Worm (Caenorhabditis elegans) whole organism, L1 larva: ENCODE data around the gene C23G10.5.

Source experiments
- F16B12.6 ChIP-seq: fragments of 150-350 bp; optimal IDR thresholded peaks from 2 replicates; lab custom pipeline; 2014; ENCODE audit warnings: missing biosample characterization, missing genetic modification characterization
- alr-1 ChIP-seq: fragments of 200-800 bp; sonication (Bioruptor generic); optimal IDR thresholded peaks from 2 replicates; lab custom pipeline; 2018; ENCODE audit warnings: borderline replicate concordance, mild to moderate bottlenecking, missing genetic modification characterization, missing compliant biosample characterization
- ama-1 ChIP-seq: fragments of 150-350 bp; optimal IDR thresholded peaks from 2 replicates; lab custom pipeline; 2014
- blmp-1 ChIP-seq: fragments of 150-350 bp; optimal IDR thresholded peaks from 2 replicates; lab custom pipeline; 2014; ENCODE audit warnings: missing biosample characterization, missing genetic modification characterization
- ceh-88 ChIP-seq: fragments of 200-800 bp; sonication (Bioruptor generic); IDR thresholded peaks from 2 replicates; pipeline ENCODE4 v1.3.6; 2022; ENCODE audit warnings: missing genetic modification characterization, missing compliant biosample characterization
- ceh-90 ChIP-seq: sonication (generic microtip); optimal IDR thresholded peaks from 2 replicates; lab custom pipeline; 2016; ENCODE audit warnings: missing genetic modification characterization, missing compliant biosample characterization
- dpl-1 ChIP-seq, 3 experiments: fragments of 150-350 bp in 2 of 3; sonication (generic microtip) in 1 of 3; optimal IDR thresholded peaks; 2 replicates each; lab custom pipeline; 2014 to 2017; ENCODE audit warnings: missing biosample characterization in 3 of 3, missing genetic modification characterization in 3 of 3, missing genetic modification reagents in 3 of 3
- dsc-1 ChIP-seq: sonication (generic microtip); optimal IDR thresholded peaks from 2 replicates; lab custom pipeline; 2016; ENCODE audit warnings: mild to moderate bottlenecking, missing genetic modification characterization, missing compliant biosample characterization
- efl-1 ChIP-seq, 4 experiments: fragments of 150-350 bp; optimal IDR thresholded peaks in 3 of 4; peaks in 1 of 4; 1 replicate in 1 of 4; 2 replicates in 3 of 4; lab custom pipeline; 2014; ENCODE audit warnings: missing biosample characterization in 2 of 4, missing genetic modification characterization in 2 of 4, missing genetic modification reagents in 2 of 4
- egl-13 ChIP-seq: sonication (generic microtip); optimal IDR thresholded peaks from 2 replicates; lab custom pipeline; 2016; ENCODE audit warnings: missing genotype, missing genetic modification reagents, missing genetic modification characterization, missing compliant biosample characterization
- elt-2 ChIP-seq: sonication (generic microtip); optimal IDR thresholded peaks from 2 replicates; lab custom pipeline; 2016; ENCODE audit warnings: missing genetic modification characterization, mild to moderate bottlenecking, inconsistent platforms, missing compliant biosample characterization, missing genetic modification reagents
- elt-3 ChIP-seq, 6 experiments: fragments of 150-350 bp in 1 of 6; sonication (generic microtip); optimal IDR thresholded peaks; 2 replicates each; lab custom pipeline; 2017 to 2018; ENCODE audit warnings: missing biosample characterization in 6 of 6, missing genetic modification characterization in 6 of 6, inconsistent platforms in 1 of 6
- fkh-10 ChIP-seq: sonication (generic microtip); optimal IDR thresholded peaks from 2 replicates; lab custom pipeline; 2017; ENCODE audit warnings: missing biosample characterization, missing genetic modification reagents, missing genetic modification characterization
- fkh-4 ChIP-seq: sonication (generic microtip); optimal IDR thresholded peaks from 2 replicates; lab custom pipeline; 2016; ENCODE audit warnings: missing compliant biosample characterization, missing genetic modification characterization, borderline replicate concordance
- fkh-8 ChIP-seq: sonication (generic microtip); optimal IDR thresholded peaks from 2 replicates; lab custom pipeline; 2016; ENCODE audit warnings: mild to moderate bottlenecking, missing genetic modification characterization, missing compliant biosample characterization
- grh-1 ChIP-seq: fragments of 200-800 bp; sonication (Bioruptor generic); IDR thresholded peaks from 2 replicates; pipeline ENCODE4 v1.3.6; 2022; ENCODE audit warnings: missing genetic modification reagents, missing genetic modification characterization, missing compliant biosample characterization
- lin-14 ChIP-seq: fragments of 200-800 bp; sonication (Bioruptor generic); optimal IDR thresholded peaks from 2 replicates; lab custom pipeline; 2018; ENCODE audit warnings: mild to moderate bottlenecking, missing genetic modification characterization, moderate library complexity, missing compliant biosample characterization
- lin-35 ChIP-seq, 2 experiments: fragments of 150-350 bp; optimal IDR thresholded peaks; 2 replicates each; lab custom pipeline; 2014; ENCODE audit warnings: missing biosample characterization in 2 of 2, missing genetic modification characterization in 2 of 2, missing genetic modification reagents in 2 of 2
- lsy-2 ChIP-seq, 2 experiments: fragments of 150-350 bp; optimal IDR thresholded peaks; 2 replicates each; lab custom pipeline; 2014; ENCODE audit warnings: missing biosample characterization in 2 of 2, missing genetic modification characterization in 2 of 2
- mab-9 ChIP-seq: fragments of 200-800 bp; sonication (Bioruptor generic); IDR thresholded peaks from 2 replicates; pipeline ENCODE4 v1.3.6; 2022; ENCODE audit warnings: missing genetic modification reagents, missing genetic modification characterization, missing compliant biosample characterization
- mef-2 ChIP-seq: fragments of 150-350 bp; optimal IDR thresholded peaks from 2 replicates; lab custom pipeline; 2014; ENCODE audit warnings: missing biosample characterization, missing genetic modification characterization
- mep-1 ChIP-seq: fragments of 150-350 bp; optimal IDR thresholded peaks from 2 replicates; lab custom pipeline; 2014; ENCODE audit warnings: missing biosample characterization, missing genetic modification characterization
- nhr-11 ChIP-seq: fragments of 150-350 bp; optimal IDR thresholded peaks from 2 replicates; lab custom pipeline; 2014; ENCODE audit warnings: missing biosample characterization, missing genetic modification characterization
- nhr-19 ChIP-seq: fragments of 200-800 bp; sonication (Bioruptor generic); conservative IDR thresholded peaks from 2 replicates; pipeline ENCODE4 v1.3.6; 2022; ENCODE audit warnings: missing genetic modification characterization, missing compliant biosample characterization
- nhr-237 ChIP-seq: fragments of 150-350 bp; optimal IDR thresholded peaks from 2 replicates; lab custom pipeline; 2014; ENCODE audit warnings: missing biosample characterization, missing genetic modification characterization
- nhr-47 ChIP-seq: sonication (generic microtip); optimal IDR thresholded peaks from 2 replicates; lab custom pipeline; 2016; ENCODE audit warnings: mild to moderate bottlenecking, missing genetic modification characterization, moderate library complexity, missing compliant biosample characterization
- nhr-71 ChIP-seq: sonication (generic microtip); optimal IDR thresholded peaks from 2 replicates; lab custom pipeline; 2016; ENCODE audit warnings: mild to moderate bottlenecking, missing genetic modification characterization, moderate library complexity, missing compliant biosample characterization
- nhr-76 ChIP-seq: sonication (generic microtip); optimal IDR thresholded peaks from 2 replicates; lab custom pipeline; 2017; ENCODE audit warnings: missing biosample characterization, missing genetic modification characterization
- nhr-77 ChIP-seq: fragments of 150-350 bp; optimal IDR thresholded peaks from 2 replicates; lab custom pipeline; 2014; ENCODE audit warnings: missing biosample characterization, missing genetic modification characterization
- nhr-84 ChIP-seq: sonication (generic microtip); optimal IDR thresholded peaks from 2 replicates; lab custom pipeline; 2017; ENCODE audit warnings: missing biosample characterization, missing genetic modification characterization
- nhr-90 ChIP-seq: sonication (generic microtip); optimal IDR thresholded peaks from 2 replicates; lab custom pipeline; 2016; ENCODE audit warnings: mild to moderate bottlenecking, missing genetic modification characterization, missing compliant biosample characterization; ENCODE audit not compliant: poor library complexity
- rnt-1 ChIP-seq: sonication (generic microtip); optimal IDR thresholded peaks from 2 replicates; lab custom pipeline; 2016; ENCODE audit warnings: mild to moderate bottlenecking, missing genetic modification characterization, moderate library complexity, missing compliant biosample characterization
- skn-1 ChIP-seq: fragments of 150-350 bp; optimal IDR thresholded peaks from 2 replicates; lab custom pipeline; 2014; ENCODE audit warnings: missing biosample characterization, missing genetic modification characterization
- snpc-4 ChIP-seq: fragments of 150-350 bp; optimal IDR thresholded peaks from 2 replicates; lab custom pipeline; 2014; ENCODE audit warnings: missing biosample characterization, missing genetic modification characterization
- snu-23 ChIP-seq: sonication (generic microtip); optimal IDR thresholded peaks from 2 replicates; lab custom pipeline; 2016; ENCODE audit warnings: missing genetic modification characterization, missing compliant biosample characterization
- swsn-7 ChIP-seq: sonication (generic microtip); optimal IDR thresholded peaks from 2 replicates; lab custom pipeline; 2016; ENCODE audit warnings: missing genetic modification characterization, missing compliant biosample characterization
- tbx-2 ChIP-seq: sonication (generic microtip); optimal IDR thresholded peaks from 2 replicates; lab custom pipeline; 2016; ENCODE audit warnings: missing genetic modification characterization, missing compliant biosample characterization
- tlp-1 ChIP-seq: fragments of 150-350 bp; optimal IDR thresholded peaks from 2 replicates; lab custom pipeline; 2014; ENCODE audit warnings: missing biosample characterization, missing genetic modification characterization
- unc-130 ChIP-seq: fragments of 150-350 bp; optimal IDR thresholded peaks from 2 replicates; lab custom pipeline; 2017; ENCODE audit warnings: missing biosample characterization, missing genetic modification characterization, inconsistent platforms
- unc-30 ChIP-seq: sonication (generic microtip); optimal IDR thresholded peaks from 2 replicates; lab custom pipeline; 2017; ENCODE audit warnings: missing biosample characterization, missing genetic modification characterization
- unc-62 ChIP-seq: fragments of 150-350 bp; optimal IDR thresholded peaks from 2 replicates; lab custom pipeline; 2014; ENCODE audit warnings: missing biosample characterization, missing genetic modification reagents, missing genetic modification characterization
- unc-98 ChIP-seq: fragments of 200-800 bp; sonication (Bioruptor generic); IDR thresholded peaks from 2 replicates; pipeline ENCODE4 v1.3.6; 2022; ENCODE audit warnings: missing genetic modification characterization, missing compliant biosample characterization
- ztf-4 ChIP-seq: fragments of 150-350 bp; optimal IDR thresholded peaks from 2 replicates; lab custom pipeline; 2014; ENCODE audit warnings: missing biosample characterization, missing genetic modification characterization

C23G10.5 gene

ce11 chrIII:6158642-6159475 lies 32.1 kb upstream of the C23G10.5 start, which contains the start of gene nfm-1 (continued):
- TF ChIP-seq dsc-1, result peak; percentile 60
- TF ChIP-seq fkh-8 (tag; lab: Kevin White, UChicago), result peak; percentile 45
- TF ChIP-seq tlp-1 (tag; lab: Kevin White, UChicago), result no peak
- peak; percentile 71 for TF ChIP-seq nhr-19 (GFP tag; lab: Robert Waterston, UW)
- peak; percentile 33 for TF ChIP-seq nhr-237
- TF ChIP-seq lin-35 (GFP tag; optimal IDR thresholded peaks at IDR 0.05; lab: Kevin White, UChicago), result peak; percentile 41 to 78
- TF ChIP-seq tbx-2 (tag; lab: Kevin White, UChicago), result peak; percentile 35
- no peak for TF ChIP-seq unc-62 (GFP tag; lab: Kevin White, UChicago)
- no peak for TF ChIP-seq ztf-4 (tag; lab: Kevin White, UChicago)
- no peak for TF ChIP-seq alr-1 (tag; lab: Kevin White, UChicago)
- peak in 3 of 6 experiments; percentile 27 to 72 (median 33) for TF ChIP-seq elt-3 (tag; optimal IDR thresholded peaks at IDR 0.05; lab: Kevin White, UChicago)
- peak; percentile 9 for TF ChIP-seq snpc-4 (tag; lab: Kevin White, UChicago)
- peak; percentile 62 for TF ChIP-seq nhr-90 (tag; lab: Kevin White, UChicago)
- peak; percentile 24 for TF ChIP-seq skn-1 (tag; lab: Kevin White, UChicago)
- TF ChIP-seq rnt-1 (tag; lab: Kevin White, UChicago), result peak; percentile 63
- TF ChIP-seq dpl-1 (GFP tag; optimal IDR thresholded peaks at IDR 0.05; lab: Kevin White, UChicago), result peak; percentile 13 to 48 (median 26)
- 0 out of 2 replicates have a peak, but pooled peaks have one; percentile 18 for TF ChIP-seq ceh-88 (GFP tag; lab: Robert Waterston, UW)
- TF ChIP-seq F16B12.6 (tag; lab: Kevin White, UChicago), result peak; percentile 17
- TF ChIP-seq elt-2 (tag; lab: Kevin White, UChicago), result peak; percentile 81
- peak; percentile 72 for TF ChIP-seq nhr-71
- no peak for TF ChIP-seq fkh-4 (tag; lab: Kevin White, UChicago)
- peak; percentile 72 for TF ChIP-seq lin-14 (GFP tag; lab: Kevin White, UChicago)
- TF ChIP-seq grh-1 (GFP tag; lab: Robert Waterston, UW), result 0 out of 2 replicates have a peak, but pooled peaks have one; percentile 6
- no peak for TF ChIP-seq nhr-11 (tag; lab: Kevin White, UChicago)
- peak; percentile 30; the same call in 1 of the 2 replicates for TF ChIP-seq unc-98 (GFP tag; lab: Robert Waterston, UW)
- peak; percentile 64 for TF ChIP-seq unc-130 (tag; lab: Kevin White, UChicago)
- TF ChIP-seq snu-23 (GFP tag; lab: Kevin White, UChicago), result peak; percentile 66

DNA sequence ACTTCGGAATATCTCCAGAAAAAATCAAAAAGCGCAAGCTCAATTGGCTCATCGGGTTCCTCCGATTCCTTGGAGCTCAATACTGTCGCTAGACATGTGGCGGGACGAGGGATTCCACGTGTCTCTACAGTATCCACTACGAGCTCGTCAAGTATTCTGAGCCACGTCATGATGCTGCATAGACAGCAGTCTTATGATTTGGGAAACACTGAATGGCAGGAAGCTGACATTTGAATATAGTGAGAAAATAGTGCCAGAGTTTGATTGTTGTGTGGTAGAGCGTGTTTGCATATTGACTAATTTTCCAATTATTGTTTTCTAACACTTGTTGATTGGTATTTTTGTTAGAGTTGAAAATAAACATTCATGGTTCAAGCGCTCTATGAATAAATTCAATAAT lies 27.5 kb upstream of the C23G10.5 start:
- TF ChIP-seq fkh-10 (GFP tag; lab: Kevin White, UChicago), result no peak
- no peak for TF ChIP-seq tlp-1 (tag; lab: Kevin White, UChicago)
- TF ChIP-seq ceh-90, result no peak
- TF ChIP-seq nhr-76, result no peak
- TF ChIP-seq nhr-11 (tag; lab: Kevin White, UChicago), result no peak
- TF ChIP-seq, all 84 proteins: peak for 0

DNA sequence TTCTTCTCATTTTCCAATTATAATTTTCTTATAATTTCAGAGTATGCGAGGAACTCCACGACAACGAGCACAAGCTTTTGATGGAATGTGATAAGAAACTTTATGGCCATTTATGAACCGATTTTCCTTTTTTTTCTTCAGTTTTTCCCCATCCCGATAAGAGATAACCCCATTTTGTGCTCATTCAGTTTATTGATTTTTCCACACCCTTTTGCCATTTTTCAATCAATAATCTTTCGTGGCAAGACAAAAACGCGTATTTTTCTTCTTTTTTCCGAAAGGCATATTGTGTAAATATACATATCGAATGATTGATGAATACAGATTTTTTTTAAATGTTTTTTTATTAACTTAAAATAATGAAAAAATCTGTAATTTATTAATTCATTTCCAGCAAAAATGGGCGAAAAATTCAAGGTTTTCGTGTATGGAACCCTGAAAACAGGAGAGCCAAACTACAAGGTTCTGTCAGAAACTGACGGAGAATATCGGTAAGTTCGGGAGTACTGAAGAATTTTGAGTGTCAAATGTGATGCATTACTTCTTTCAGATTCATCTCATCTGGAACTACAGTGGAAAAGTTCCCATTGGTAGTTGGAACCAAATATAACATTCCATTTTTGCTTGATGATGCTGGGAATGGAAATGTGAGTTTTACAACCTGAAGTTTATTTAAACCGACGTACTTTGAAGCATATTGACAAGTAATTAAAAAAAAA lies 26.5 kb upstream of the C23G10.5 start, which contains the start of gene F42A10.9:
Gene F42A10.9 (plus strand): TSS at position 321 of the 719 bp plus-strand sequence.
- TF ChIP-seq ama-1 (lab: Kevin White, UChicago), result peak; percentile 50
- TF ChIP-seq nhr-71, result no peak
- no peak for TF ChIP-seq nhr-77 (tag; lab: Kevin White, UChicago)
- peak; percentile 25 for TF ChIP-seq nhr-90 (tag; lab: Kevin White, UChicago)
- peak in 1 of 2 experiments; percentile 18 for TF ChIP-seq lsy-2 (tag; optimal IDR thresholded peaks at IDR 0.05; lab: Kevin White, UChicago)
- TF ChIP-seq mef-2 (tag; lab: Kevin White, UChicago), result no peak
- TF ChIP-seq nhr-84, result no peak
- peak; percentile 45 for TF ChIP-seq mep-1
- TF ChIP-seq tbx-2 (tag; lab: Kevin White, UChicago), result no peak
- no peak for TF ChIP-seq egl-13 (tag; lab: Kevin White, UChicago)
- peak; percentile 4 for TF ChIP-seq elt-2 (tag; lab: Kevin White, UChicago)
- TF ChIP-seq nhr-47, result peak; percentile 5
- TF ChIP-seq skn-1 (tag; lab: Kevin White, UChicago), result no peak
- TF ChIP-seq swsn-7 (tag; lab: Kevin White, UChicago), result no peak
- no peak for TF ChIP-seq efl-1 (optimal IDR thresholded peaks at IDR 0.05; lab: Kevin White, UChicago)
- TF ChIP-seq efl-1 (GFP tag; optimal IDR thresholded peaks at IDR 0.05 in 1 of 2; lab: Kevin White, UChicago), result peak in 1 of 2 experiments; percentile 38
- no peak for TF ChIP-seq nhr-11 (tag; lab: Kevin White, UChicago)
- no peak for TF ChIP-seq mab-9 (GFP tag; lab: Robert Waterston, UW)
- TF ChIP-seq blmp-1 (tag; lab: Kevin White, UChicago), result no peak
- no peak for TF ChIP-seq tlp-1 (tag; lab: Kevin White, UChicago)
- TF ChIP-seq unc-30 (tag; lab: Kevin White, UChicago), result no peak
- TF ChIP-seq, all 84 proteins: peak for 7
